Worm (Caenorhabditis elegans) whole organism, mixed stage, embryonic: Measurements from ENCODE around the gene R10E4.11.

Experiments used
- cnd-1 ChIP-seq: fragments of 200-800 bp; sonication (Bioruptor generic); optimal IDR thresholded peaks from 2 replicates; lab custom pipeline; 2018; ENCODE audit warnings: mild to moderate bottlenecking, missing genetic modification characterization, missing compliant biosample characterization
- hlh-1 ChIP-seq: fragments of 150-350 bp; optimal IDR thresholded peaks from 2 replicates; lab custom pipeline; 2014; ENCODE audit warnings: missing biosample characterization, missing genetic modification reagents, missing genetic modification characterization
- lin-13 ChIP-seq: fragments of 150-350 bp; optimal IDR thresholded peaks from 2 replicates; lab custom pipeline; 2014; ENCODE audit warnings: missing biosample characterization, missing genetic modification characterization
- lsy-2 ChIP-seq: fragments of 150-350 bp; optimal IDR thresholded peaks from 2 replicates; lab custom pipeline; 2014; ENCODE audit warnings: missing biosample characterization, missing genetic modification characterization
- mab-5 ChIP-seq: fragments of 150-350 bp; optimal IDR thresholded peaks from 2 replicates; lab custom pipeline; 2014; ENCODE audit warnings: missing biosample characterization, missing genetic modification characterization
- nhr-237 ChIP-seq: fragments of 150-350 bp; optimal IDR thresholded peaks from 2 replicates; lab custom pipeline; 2014; ENCODE audit warnings: missing biosample characterization, missing genetic modification characterization
- nhr-76 ChIP-seq: sonication (generic microtip); optimal IDR thresholded peaks from 2 replicates; lab custom pipeline; 2017; ENCODE audit warnings: missing biosample characterization, missing genetic modification characterization
- pha-4 ChIP-seq: fragments of 150-350 bp; optimal IDR thresholded peaks from 2 replicates; lab custom pipeline; 2018; ENCODE audit warnings: missing biosample characterization, missing genetic modification reagents, missing genetic modification characterization
- unc-120 ChIP-seq: sonication (generic microtip); optimal IDR thresholded peaks from 2 replicates; lab custom pipeline; 2017; ENCODE audit warnings: missing genetic modification characterization, missing compliant biosample characterization; ENCODE audit not compliant: poor library complexity, severe bottlenecking
- unc-39 ChIP-seq: fragments of 150-350 bp; optimal IDR thresholded peaks from 2 replicates; lab custom pipeline; 2014; ENCODE audit warnings: missing biosample characterization, missing genetic modification characterization
- unc-62 ChIP-seq: fragments of 150-350 bp; optimal IDR thresholded peaks from 2 replicates; lab custom pipeline; 2014; ENCODE audit warnings: missing biosample characterization, missing genetic modification reagents, missing genetic modification characterization
- ztf-11 ChIP-seq: fragments of 150-350 bp; optimal IDR thresholded peaks from 2 replicates; lab custom pipeline; 2014; ENCODE audit warnings: missing biosample characterization, missing genetic modification characterization

- TF ChIP-seq lsy-2 (tag; lab: Kevin White, UChicago) (no peak), ztf-11 (tag; lab: Kevin White, UChicago) (no peak), pha-4 (tag; lab: Kevin White, UChicago) (no peak), cnd-1 (no peak), nhr-237 (tag; lab: Kevin White, UChicago) (no peak), lin-13 (tag; lab: Kevin White, UChicago) (no peak), mab-5 (tag; lab: Kevin White, UChicago) (no peak), nhr-76 (no peak), unc-62 (no peak), unc-39 (tag; lab: Kevin White, UChicago) (no peak), hlh-1 (tag; lab: Kevin White, UChicago) (no peak), unc-120 (no peak)
These were observed 27.6 kb upstream of the R10E4.11 start for ce11 chrIII:4328208-4328987.
